Worm (Caenorhabditis elegans) whole organism, L2 larva: ENCODE results near the gene rde-1.
A peak's percentile ranks its signal among the peaks of the same experiment; 100 is the strongest.

ENCODE experiments used
- C34F6.9 ChIP-seq: fragments of 150-350 bp; optimal IDR thresholded peaks from 2 replicates; lab custom pipeline; 2014; ENCODE audit warnings: missing biosample characterization, missing genetic modification characterization
- F13H6.1 ChIP-seq: sonication (generic microtip); optimal IDR thresholded peaks from 2 replicates; lab custom pipeline; 2016; ENCODE audit warnings: missing genetic modification characterization, missing compliant biosample characterization
- ZK546.5 ChIP-seq: sonication (generic microtip); optimal IDR thresholded peaks from 2 replicates; lab custom pipeline; 2017; ENCODE audit warnings: missing biosample characterization, missing genetic modification characterization
- alr-1 ChIP-seq: fragments of 150-350 bp; optimal IDR thresholded peaks from 2 replicates; lab custom pipeline; 2014; ENCODE audit warnings: missing biosample characterization, missing genetic modification characterization
- aly-2 ChIP-seq: fragments of 150-350 bp; optimal IDR thresholded peaks from 2 replicates; lab custom pipeline; 2014; ENCODE audit warnings: missing biosample characterization, missing genetic modification characterization
- ama-1 ChIP-seq: fragments of 150-350 bp; optimal IDR thresholded peaks from 2 replicates; lab custom pipeline; 2018; ENCODE audit warnings: inconsistent platforms
- ceh-16 ChIP-seq: fragments of 150-350 bp; optimal IDR thresholded peaks from 2 replicates; lab custom pipeline; 2014; ENCODE audit warnings: missing biosample characterization, missing genetic modification characterization
- ceh-82 ChIP-seq: fragments of 150-350 bp; optimal IDR thresholded peaks from 2 replicates; lab custom pipeline; 2014; ENCODE audit warnings: missing biosample characterization, missing genetic modification characterization
- crh-2 ChIP-seq: sonication (generic microtip); optimal IDR thresholded peaks from 2 replicates; lab custom pipeline; 2017; ENCODE audit warnings: missing biosample characterization, missing genetic modification characterization
- dmd-4 ChIP-seq: sonication (generic microtip); optimal IDR thresholded peaks from 2 replicates; lab custom pipeline; 2017; ENCODE audit warnings: missing biosample characterization, missing genetic modification characterization
- egl-27 ChIP-seq: sonication (generic microtip); optimal IDR thresholded peaks from 3 replicates; lab custom pipeline; 2017; ENCODE audit warnings: missing biosample characterization, missing genetic modification reagents, missing genetic modification characterization
- elt-3 ChIP-seq: sonication (generic microtip); optimal IDR thresholded peaks from 2 replicates; lab custom pipeline; 2017; ENCODE audit warnings: missing biosample characterization, missing genetic modification characterization
- gmeb-1 ChIP-seq: fragments of 150-350 bp; optimal IDR thresholded peaks from 2 replicates; lab custom pipeline; 2014; ENCODE audit warnings: missing biosample characterization, missing genetic modification characterization
- lin-13 ChIP-seq: fragments of 150-350 bp; optimal IDR thresholded peaks from 2 replicates; lab custom pipeline; 2014; ENCODE audit warnings: missing biosample characterization, missing genetic modification reagents, missing genetic modification characterization
- lin-39 ChIP-seq: fragments of 150-350 bp; optimal IDR thresholded peaks from 2 replicates; lab custom pipeline; 2014; ENCODE audit warnings: missing biosample characterization, missing genetic modification reagents, missing genetic modification characterization
- lsy-2 ChIP-seq, 2 experiments: fragments of 150-350 bp in 1 of 2; sonication (generic microtip) in 1 of 2; optimal IDR thresholded peaks; 2 replicates each; lab custom pipeline; 2014 to 2017; ENCODE audit warnings: missing biosample characterization in 2 of 2, missing genetic modification characterization in 2 of 2
- mbf-1 ChIP-seq: sonication (generic microtip); optimal IDR thresholded peaks from 2 replicates; lab custom pipeline; 2017; ENCODE audit warnings: missing biosample characterization, missing genetic modification characterization
- mdl-1 ChIP-seq, 2 experiments: fragments of 150-350 bp in 1 of 2; sonication (generic microtip) in 1 of 2; optimal IDR thresholded peaks; 2 replicates each; lab custom pipeline; 2017; ENCODE audit warnings: missing biosample characterization in 2 of 2, missing genetic modification characterization in 2 of 2
- nhr-11 ChIP-seq: fragments of 150-350 bp; optimal IDR thresholded peaks from 2 replicates; lab custom pipeline; 2014; ENCODE audit warnings: missing biosample characterization, missing genetic modification characterization
- nhr-12 ChIP-seq: fragments of 150-350 bp; optimal IDR thresholded peaks from 2 replicates; lab custom pipeline; 2014; ENCODE audit warnings: missing biosample characterization, missing genetic modification characterization
- nhr-129 ChIP-seq: fragments of 150-350 bp; optimal IDR thresholded peaks from 2 replicates; lab custom pipeline; 2014; ENCODE audit warnings: missing biosample characterization, missing genetic modification characterization
- nhr-6 ChIP-seq: fragments of 150-350 bp; optimal IDR thresholded peaks from 2 replicates; lab custom pipeline; 2014; ENCODE audit warnings: missing biosample characterization, missing genetic modification characterization
- nhr-77 ChIP-seq: fragments of 150-350 bp; optimal IDR thresholded peaks from 2 replicates; lab custom pipeline; 2014; ENCODE audit warnings: missing biosample characterization, missing genetic modification characterization
- peb-1 ChIP-seq: fragments of 150-350 bp; optimal IDR thresholded peaks from 2 replicates; lab custom pipeline; 2014; ENCODE audit warnings: missing biosample characterization, missing genetic modification characterization
- sma-3 ChIP-seq: sonication (generic microtip); optimal IDR thresholded peaks from 2 replicates; lab custom pipeline; 2016; ENCODE audit warnings: missing genetic modification reagents, missing genetic modification characterization, missing compliant biosample characterization
- sma-9 ChIP-seq, 2 experiments: fragments of 150-350 bp in 1 of 2; sonication (generic microtip) in 1 of 2; optimal IDR thresholded peaks; 2 replicates each; lab custom pipeline; 2014 to 2016; ENCODE audit warnings: missing genetic modification characterization in 2 of 2, mild to moderate bottlenecking in 1 of 2, missing biosample characterization in 1 of 2, missing compliant biosample characterization in 1 of 2, missing genetic modification reagents in 1 of 2, moderate library complexity in 1 of 2
- snpc-4 ChIP-seq: fragments of 150-350 bp; optimal IDR thresholded peaks from 2 replicates; lab custom pipeline; 2014; ENCODE audit warnings: missing biosample characterization, missing genetic modification characterization
- unc-39 ChIP-seq: fragments of 150-350 bp; optimal IDR thresholded peaks from 2 replicates; lab custom pipeline; 2014; ENCODE audit warnings: missing biosample characterization, missing genetic modification characterization
- unc-55 ChIP-seq: fragments of 150-350 bp; sonication (generic microtip); optimal IDR thresholded peaks from 3 replicates; lab custom pipeline; 2014; ENCODE audit warnings: missing biosample characterization, missing genetic modification reagents, missing genetic modification characterization
- unc-62 ChIP-seq: fragments of 150-350 bp; optimal IDR thresholded peaks from 2 replicates; lab custom pipeline; 2014; ENCODE audit warnings: missing biosample characterization, missing genetic modification reagents, missing genetic modification characterization
- ztf-1 ChIP-seq: fragments of 200-800 bp; sonication (Bioruptor generic); conservative IDR thresholded peaks from 2 replicates; pipeline ENCODE4 v1.3.6; 2022; ENCODE audit warnings: missing genetic modification characterization, missing compliant biosample characterization
- ztf-11 ChIP-seq: sonication (generic microtip); optimal IDR thresholded peaks from 2 replicates; lab custom pipeline; 2017; ENCODE audit warnings: missing biosample characterization, missing genetic modification characterization

rde-1 gene

ce11 chrV:10023062-10023536, 31.7 kb upstream of the rde-1 start:
- TF ChIP-seq ama-1 (lab: Kevin White, UChicago) = no peak
- no peak for TF ChIP-seq unc-39 (tag; lab: Kevin White, UChicago)
- no peak for TF ChIP-seq lsy-2 (tag; optimal IDR thresholded peaks at IDR 0.05; lab: Kevin White, UChicago)

ce11 chrV:10019934-10020333, 28.5 kb upstream of the rde-1 start:
- no peak for TF ChIP-seq egl-27
- peak in 1 of 2 experiments; percentile 47 for TF ChIP-seq mdl-1 (tag; optimal IDR thresholded peaks at IDR 0.05; lab: Kevin White, UChicago)
- peak; percentile 60 for TF ChIP-seq nhr-129 (tag; lab: Kevin White, UChicago)
- no peak for TF ChIP-seq elt-3 (tag; lab: Kevin White, UChicago)
- no peak for TF ChIP-seq peb-1 (tag; lab: Kevin White, UChicago)
- TF ChIP-seq lsy-2 (tag; optimal IDR thresholded peaks at IDR 0.05; lab: Kevin White, UChicago) = peak in 1 of 2 experiments; percentile 31
- peak; percentile 59 for TF ChIP-seq sma-9 (GFP tag; optimal IDR thresholded peaks at IDR 0.05; lab: Kevin White, UChicago)
- no peak for TF ChIP-seq sma-9 (tag; optimal IDR thresholded peaks at IDR 0.05; lab: Kevin White, UChicago)
- peak; percentile 28 for TF ChIP-seq C34F6.9 (tag; lab: Kevin White, UChicago)
- no peak for TF ChIP-seq aly-2 (tag; lab: Kevin White, UChicago)
- no peak for TF ChIP-seq sma-3 (GFP tag; lab: Kevin White, UChicago)
- TF ChIP-seq unc-55 (GFP tag; lab: Kevin White, UChicago) = peak; percentile 26

- no peak for TF ChIP-seq nhr-12 (tag; lab: Kevin White, UChicago)
- no peak for TF ChIP-seq C34F6.9 (tag; lab: Kevin White, UChicago)
- TF ChIP-seq mbf-1 (tag; lab: Kevin White, UChicago) = no peak
- no peak for TF ChIP-seq unc-39 (tag; lab: Kevin White, UChicago)
- no peak for TF ChIP-seq mdl-1 (tag; optimal IDR thresholded peaks at IDR 0.05; lab: Kevin White, UChicago)
- TF ChIP-seq gmeb-1 = no peak
- TF ChIP-seq ama-1 (lab: Kevin White, UChicago) = no peak
- no peak for TF ChIP-seq dmd-4 (tag; lab: Kevin White, UChicago)
- no peak for TF ChIP-seq nhr-77 (tag; lab: Kevin White, UChicago)
- TF ChIP-seq ceh-82 (tag; lab: Kevin White, UChicago) = no peak
- no peak for TF ChIP-seq lin-39
- no peak for TF ChIP-seq egl-27
- no peak for TF ChIP-seq crh-2 (tag; lab: Kevin White, UChicago)
- no peak for TF ChIP-seq F13H6.1
- TF ChIP-seq sma-3 (GFP tag; lab: Kevin White, UChicago) = no peak
- TF ChIP-seq nhr-6 (tag; lab: Kevin White, UChicago) = no peak
- no peak for TF ChIP-seq ceh-16
- no peak for TF ChIP-seq peb-1 (tag; lab: Kevin White, UChicago)
- no peak for TF ChIP-seq nhr-11 (tag; lab: Kevin White, UChicago)
- no peak for TF ChIP-seq alr-1 (tag; lab: Kevin White, UChicago)
- TF ChIP-seq, all 48 proteins: peak for 0
Measured at ce11 chrV:10019083-10019624, 27.7 kb upstream of the rde-1 start.

ce11 chrV:10018291-10018690, 26.8 kb upstream of the rde-1 start:
- TF ChIP-seq nhr-12 (tag; lab: Kevin White, UChicago) (no peak), dmd-4 (tag; lab: Kevin White, UChicago) (no peak), ama-1 (lab: Kevin White, UChicago) (no peak), peb-1 (tag; lab: Kevin White, UChicago) (no peak), unc-39 (tag; lab: Kevin White, UChicago) (no peak), nhr-129 (tag; lab: Kevin White, UChicago) (no peak), aly-2 (tag; lab: Kevin White, UChicago) (no peak), unc-55 (GFP tag; lab: Kevin White, UChicago) (no peak), lin-13 (GFP tag; lab: Kevin White, UChicago) (no peak), snpc-4 (no peak), ztf-1 (no peak), sma-3 (GFP tag; lab: Kevin White, UChicago) (no peak), C34F6.9 (tag; lab: Kevin White, UChicago) (no peak), unc-62 (GFP tag; lab: Kevin White, UChicago) (no peak), sma-9 (GFP tag; optimal IDR thresholded peaks at IDR 0.05; lab: Kevin White, UChicago) (no peak), sma-9 (tag; optimal IDR thresholded peaks at IDR 0.05; lab: Kevin White, UChicago) (no peak), nhr-77 (tag; lab: Kevin White, UChicago) (no peak), ztf-11 (tag; lab: Kevin White, UChicago) (no peak), ZK546.5 (tag; lab: Kevin White, UChicago) (no peak), nhr-6 (tag; lab: Kevin White, UChicago) (no peak)
- TF ChIP-seq, all 48 proteins: peak for 0
